Fruit fly (Drosophila melanogaster) whole organism, embryonic: ENCODE measurements around the gene CG13313.

ENCODE experiments used
- BEAF-32 ChIP-seq: fragments of 200-800 bp; sonication (Bioruptor generic); optimal IDR thresholded peaks from 3 replicates; lab custom pipeline; 2017; ENCODE audit warnings: missing biosample characterization, missing genetic modification characterization, mild to moderate bottlenecking, moderate library complexity, missing genetic modification reagents
- CG10654 ChIP-seq: fragments of 200-800 bp; sonication (Bioruptor generic); optimal IDR thresholded peaks from 2 replicates; lab custom pipeline; 2016; ENCODE audit warnings: missing biosample characterization, missing genetic modification characterization
- CG15696 ChIP-seq: fragments of 200-800 bp; sonication (Bioruptor generic); optimal IDR thresholded peaks from 2 replicates; lab custom pipeline; 2019; ENCODE audit warnings: missing biosample characterization, mild to moderate bottlenecking, missing genetic modification characterization, moderate library complexity
- CG16863 ChIP-seq: fragments of 200-800 bp; sonication (Bioruptor generic); optimal IDR thresholded peaks from 3 replicates; lab custom pipeline; 2016; ENCODE audit warnings: missing biosample characterization, missing genetic modification characterization
- CG17802 ChIP-seq: fragments of 200-800 bp; sonication (Bioruptor generic); optimal IDR thresholded peaks from 2 replicates; lab custom pipeline; 2018; ENCODE audit warnings: missing biosample characterization, mild to moderate bottlenecking, missing genetic modification characterization, moderate library complexity
- CG17912 ChIP-seq: fragments of 200-800 bp; sonication (Bioruptor generic); optimal IDR thresholded peaks from 2 replicates; lab custom pipeline; 2018; ENCODE audit warnings: missing biosample characterization, mild to moderate bottlenecking, missing genetic modification characterization
- CG18764 ChIP-seq: fragments of 200-800 bp; sonication (Bioruptor generic); optimal IDR thresholded peaks from 3 replicates; lab custom pipeline; 2016; ENCODE audit warnings: missing biosample characterization, missing genetic modification characterization
- CG2116 ChIP-seq: fragments of 200-800 bp; sonication (Bioruptor generic); optimal IDR thresholded peaks from 3 replicates; lab custom pipeline; 2018; ENCODE audit warnings: missing biosample characterization, mild to moderate bottlenecking, missing genetic modification characterization
- CG31365 ChIP-seq: fragments of 200-800 bp; sonication (Bioruptor generic); optimal IDR thresholded peaks from 2 replicates; lab custom pipeline; 2018; ENCODE audit warnings: missing biosample characterization, mild to moderate bottlenecking, missing genetic modification characterization
- CG31388 ChIP-seq: fragments of 200-800 bp; sonication (Bioruptor generic); optimal IDR thresholded peaks from 2 replicates; lab custom pipeline; 2016; ENCODE audit warnings: missing biosample characterization, missing genetic modification characterization
- CG3847 ChIP-seq: fragments of 200-800 bp; sonication (Bioruptor generic); IDR thresholded peaks from 2 replicates; pipeline ENCODE4 v1.3.6; 2022; ENCODE audit warnings: missing biosample characterization, missing genetic modification characterization
- CG42726 ChIP-seq: fragments of 200-800 bp; sonication (Bioruptor generic); IDR thresholded peaks from 2 replicates; pipeline ENCODE4 v1.3.6; 2022; ENCODE audit warnings: missing biosample characterization, missing genetic modification characterization; ENCODE audit not compliant: partially characterized antibody
- CG5245 ChIP-seq: fragments of 200-800 bp; sonication (Bioruptor generic); optimal IDR thresholded peaks from 3 replicates; lab custom pipeline; 2016; ENCODE audit warnings: missing biosample characterization, missing genetic modification characterization
- CG7745 ChIP-seq: fragments of 200-800 bp; sonication (Bioruptor generic); optimal IDR thresholded peaks from 2 replicates; lab custom pipeline; 2018; ENCODE audit warnings: missing biosample characterization, mild to moderate bottlenecking, missing genetic modification characterization, moderate library complexity
- CG7987 ChIP-seq: fragments of 200-800 bp; sonication (Bioruptor generic); optimal IDR thresholded peaks from 2 replicates; lab custom pipeline; 2018; ENCODE audit warnings: missing biosample characterization, mild to moderate bottlenecking, missing genetic modification characterization, moderate library complexity
- CG8765 ChIP-seq: fragments of 200-800 bp; sonication (Bioruptor generic); IDR thresholded peaks from 2 replicates; pipeline ENCODE4 v1.3.6; 2022; ENCODE audit warnings: missing biosample characterization, missing genetic modification characterization
- CG9797 ChIP-seq: fragments of 200-800 bp; sonication (Bioruptor generic); optimal IDR thresholded peaks from 3 replicates; lab custom pipeline; 2018; ENCODE audit warnings: missing biosample characterization, mild to moderate bottlenecking, missing genetic modification characterization
- CG9817 ChIP-seq: fragments of 200-800 bp; sonication (Bioruptor generic); optimal IDR thresholded peaks from 2 replicates; lab custom pipeline; 2018; ENCODE audit warnings: missing biosample characterization, mild to moderate bottlenecking, missing genetic modification characterization, moderate library complexity
- CG9932 ChIP-seq: fragments of 200-800 bp; sonication (Bioruptor generic); IDR thresholded peaks from 2 replicates; pipeline ENCODE4 v1.3.6; 2022; ENCODE audit warnings: missing biosample characterization, missing genetic modification characterization
- Chrac-16 ChIP-seq: fragments of 200-800 bp; sonication (Bioruptor generic); optimal IDR thresholded peaks from 3 replicates; lab custom pipeline; 2016; ENCODE audit warnings: missing biosample characterization, missing genetic modification characterization
- D19A ChIP-seq: fragments of 200-800 bp; optimal IDR thresholded peaks from 3 replicates; lab custom pipeline; 2019; ENCODE audit warnings: missing biosample characterization, mild to moderate bottlenecking, missing genetic modification characterization, moderate library complexity
- Ets97D ChIP-seq: fragments of 200-800 bp; sonication (Bioruptor generic); optimal IDR thresholded peaks from 3 replicates; lab custom pipeline; 2016; ENCODE audit warnings: missing biosample characterization, missing genetic modification characterization
- Gsc ChIP-seq: fragments of 200-800 bp; sonication (Bioruptor generic); IDR thresholded peaks from 2 replicates; pipeline ENCODE4 v1.3.6; 2022; ENCODE audit warnings: missing biosample characterization, missing genetic modification characterization
- Hand ChIP-seq: fragments of 200-800 bp; sonication (Bioruptor generic); optimal IDR thresholded peaks from 2 replicates; lab custom pipeline; 2017; ENCODE audit warnings: mild to moderate bottlenecking, missing biosample characterization, missing genetic modification reagents, missing genetic modification characterization
- Hr39 ChIP-seq: fragments of >200 bp; optimal IDR thresholded peaks from 2 replicates; lab custom pipeline; 2017
- Mes4 ChIP-seq: fragments of 200-800 bp; sonication (Bioruptor generic); optimal IDR thresholded peaks from 2 replicates; lab custom pipeline; 2016; ENCODE audit warnings: missing biosample characterization, missing genetic modification characterization
- Nf-YC ChIP-seq: fragments of 200-800 bp; optimal IDR thresholded peaks from 3 replicates; lab custom pipeline; 2019; ENCODE audit warnings: missing biosample characterization, mild to moderate bottlenecking, missing genetic modification characterization, moderate library complexity
- Six4 ChIP-seq: fragments of 200-800 bp; sonication (Bioruptor generic); optimal IDR thresholded peaks from 2 replicates; lab custom pipeline; 2016; ENCODE audit warnings: missing biosample characterization, missing genetic modification characterization
- Xbp1 ChIP-seq: fragments of 200-800 bp; sonication (Bioruptor generic); optimal IDR thresholded peaks from 3 replicates; lab custom pipeline; 2016; ENCODE audit warnings: missing biosample characterization, mild to moderate bottlenecking, missing genetic modification characterization
- al ChIP-seq: fragments of 200-800 bp; sonication (Bioruptor generic); IDR thresholded peaks from 2 replicates; pipeline ENCODE4 v1.3.6; 2022; ENCODE audit warnings: missing biosample characterization, missing genetic modification characterization
- ara ChIP-seq: fragments of 200-800 bp; sonication (Bioruptor generic); IDR thresholded peaks from 2 replicates; pipeline ENCODE4 v1.3.6; 2022; ENCODE audit warnings: missing biosample characterization, missing genetic modification characterization
- ase ChIP-seq: fragments of 200-800 bp; sonication (Bioruptor generic); IDR thresholded peaks from 3 replicates; pipeline ENCODE4 v1.3.6; 2022; ENCODE audit warnings: missing biosample characterization, missing genetic modification characterization
- bowl ChIP-seq: fragments of 200-800 bp; sonication (Bioruptor generic); IDR thresholded peaks from 2 replicates; pipeline ENCODE4 v1.3.6; 2022; ENCODE audit warnings: missing biosample characterization, missing genetic modification characterization
- br ChIP-seq: fragments of >200 bp; optimal IDR thresholded peaks from 2 replicates; lab custom pipeline; 2017
- ci ChIP-seq: fragments of 200-800 bp; sonication (Bioruptor generic); IDR thresholded peaks from 3 replicates; pipeline ENCODE4 v1.3.6; 2022; ENCODE audit warnings: missing biosample characterization, missing genetic modification characterization
- dati ChIP-seq: fragments of 200-800 bp; sonication (Bioruptor generic); IDR thresholded peaks from 2 replicates; pipeline ENCODE4 v1.3.6; 2022; ENCODE audit warnings: missing biosample characterization, missing genetic modification characterization
- emc ChIP-seq: fragments of 200-800 bp; sonication (Bioruptor generic); optimal IDR thresholded peaks from 2 replicates; lab custom pipeline; 2016; ENCODE audit warnings: missing biosample characterization, missing genetic modification characterization
- eve ChIP-seq, 2 experiments: fragments of >200 bp; optimal IDR thresholded peaks; 2 replicates each; lab custom pipeline; 2017; ENCODE audit warnings: missing biosample characterization in 2 of 2, missing genetic modification characterization in 2 of 2
- ewg ChIP-seq: fragments of 200-800 bp; sonication (Bioruptor generic); optimal IDR thresholded peaks from 3 replicates; lab custom pipeline; 2017; ENCODE audit warnings: mild to moderate bottlenecking, missing biosample characterization, missing genetic modification reagents, missing genetic modification characterization
- gfzf ChIP-seq: fragments of 200-800 bp; sonication (Bioruptor generic); optimal IDR thresholded peaks from 2 replicates; lab custom pipeline; 2016; ENCODE audit warnings: missing biosample characterization, mild to moderate bottlenecking, missing genetic modification characterization, moderate library complexity
- inv ChIP-seq: fragments of 200-800 bp; sonication (Bioruptor generic); IDR thresholded peaks from 2 replicates; pipeline ENCODE4 v1.3.6; 2022; ENCODE audit warnings: missing biosample characterization, missing genetic modification characterization; ENCODE audit not compliant: partially characterized antibody
- jing ChIP-seq: fragments of 200-800 bp; sonication (Bioruptor generic); optimal IDR thresholded peaks from 2 replicates; lab custom pipeline; 2018; ENCODE audit warnings: missing biosample characterization, mild to moderate bottlenecking, missing genetic modification characterization
- lov ChIP-seq, 2 experiments: fragments of 200-800 bp in 1 of 2; fragments of >200 bp in 1 of 2; sonication (Bioruptor generic) in 1 of 2; IDR thresholded peaks in 1 of 2; optimal IDR thresholded peaks in 1 of 2; 2 replicates in 1 of 2; 3 replicates in 1 of 2; pipeline versions ENCODE4 v1.3.6 to Lab custom; 2017 to 2022; ENCODE audit warnings: missing biosample characterization in 1 of 2, missing genetic modification characterization in 1 of 2
- nerfin-1 ChIP-seq: fragments of 200-800 bp; sonication (Bioruptor generic); optimal IDR thresholded peaks from 3 replicates; lab custom pipeline; 2019; ENCODE audit warnings: missing biosample characterization, mild to moderate bottlenecking, missing genetic modification characterization, moderate library complexity
- psq ChIP-seq: fragments of 200-800 bp; sonication (Bioruptor generic); optimal IDR thresholded peaks from 2 replicates; lab custom pipeline; 2017; ENCODE audit warnings: missing biosample characterization, missing genetic modification characterization
- ranshi ChIP-seq: fragments of 200-800 bp; sonication (Bioruptor generic); IDR thresholded peaks from 2 replicates; pipeline ENCODE4 v1.3.6; 2022; ENCODE audit warnings: missing biosample characterization, missing genetic modification characterization
- schlank ChIP-seq: fragments of 200-800 bp; sonication (Bioruptor generic); optimal IDR thresholded peaks from 2 replicates; lab custom pipeline; 2018; ENCODE audit warnings: missing biosample characterization, mild to moderate bottlenecking, missing genetic modification characterization
- tgo ChIP-seq: fragments of 200-800 bp; sonication (Bioruptor generic); IDR thresholded peaks from 3 replicates; pipeline ENCODE4 v1.3.6; 2022; ENCODE audit warnings: missing biosample characterization, missing genetic modification characterization
- unpg ChIP-seq: fragments of 200-800 bp; sonication (Bioruptor generic); optimal IDR thresholded peaks from 3 replicates; lab custom pipeline; 2018; ENCODE audit warnings: missing biosample characterization, mild to moderate bottlenecking, missing genetic modification characterization, moderate library complexity
- wdn ChIP-seq: fragments of 200-800 bp; sonication (Bioruptor generic); IDR thresholded peaks from 2 replicates; pipeline ENCODE4 v1.3.6; 2022; ENCODE audit warnings: missing biosample characterization, missing genetic modification characterization
- wor ChIP-seq: fragments of 200-800 bp; sonication (Bioruptor generic); IDR thresholded peaks from 2 replicates; pipeline ENCODE4 v1.3.6; 2022; ENCODE audit warnings: missing biosample characterization, missing genetic modification characterization
- zfh1 ChIP-seq: fragments of 200-800 bp; sonication (Bioruptor generic); IDR thresholded peaks from 3 replicates; pipeline ENCODE4 v1.3.6; 2022; ENCODE audit warnings: missing biosample characterization, missing genetic modification characterization

Gene CG13313

DNA sequence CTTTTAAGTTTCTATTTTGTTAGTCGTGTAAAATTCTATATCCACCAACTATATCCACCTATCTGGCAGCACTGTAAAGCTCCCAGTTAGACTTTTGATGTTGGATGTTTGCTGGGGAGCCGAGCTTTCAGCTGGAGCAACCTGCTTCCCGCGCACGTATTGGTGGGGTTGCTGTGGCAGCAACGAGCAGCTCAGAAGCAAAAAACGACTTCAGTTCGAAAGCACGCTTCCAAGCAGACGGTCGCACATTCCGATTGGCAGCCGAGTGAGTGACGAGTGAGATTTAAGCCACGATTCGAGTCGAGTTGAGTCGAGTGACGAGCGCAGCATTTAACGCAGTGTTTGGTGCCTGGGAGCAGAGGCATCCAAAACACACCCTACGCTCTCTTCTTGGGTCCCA lies 46.3 kb upstream of the CG13313 start, which contains the start of the genes Tsp66E and mfr (continued):
- TF ChIP-seq inv (GFP tag; lab: Robert Waterston, UW) (no peak; the same call in 1 of the 2 replicates), al (GFP tag; lab: Robert Waterston, UW) (no peak), Hand (GFP tag; lab: Kevin White, UChicago) (no peak), CG2116 (GFP tag; lab: Kevin White, UChicago) (no peak), BEAF-32 (GFP tag; lab: Kevin White, UChicago) (no peak), lov (optimal IDR thresholded peaks at IDR 0.05; lab: Kevin White, UChicago) (no peak), lov (GFP tag; IDR thresholded peaks at IDR 0.05; lab: Robert Waterston, UW) (peak; percentile 72; the same call in 1 of the 3 replicates), schlank (tag; lab: Kevin White, UChicago) (no peak), CG9932 (GFP tag; lab: Robert Waterston, UW) (peak; percentile 30; the same call in 1 of the 2 replicates), CG3847 (GFP tag; lab: Robert Waterston, UW) (no peak), ci (peak; percentile 74; the same call in 2 of the 3 replicates), Mes4 (no peak), D19A (no peak), Ets97D (GFP tag; lab: Kevin White, UChicago) (no peak), ara (GFP tag; lab: Robert Waterston, UW) (no peak), br (lab: Kevin White, UChicago) (no peak), CG9797 (no peak), CG10654 (GFP tag; lab: Kevin White, UChicago) (no peak), dati (GFP tag; lab: Robert Waterston, UW) (no peak), ranshi (GFP tag; lab: Robert Waterston, UW) (no peak; the same call in 1 of the 2 replicates), zfh1 (GFP tag; lab: Robert Waterston, UW) (peak; percentile 28; the same call in 1 of the 3 replicates), Gsc (GFP tag; lab: Robert Waterston, UW) (no peak), CG42726 (GFP tag; lab: Robert Waterston, UW) (0 out of 2 replicates have a peak, but pooled peaks have one; percentile 16), ase (GFP tag; lab: Robert Waterston, UW) (no peak), Nf-YC (tag; lab: Kevin White, UChicago) (peak; percentile 79), bowl (GFP tag; lab: Robert Waterston, UW) (0 out of 2 replicates have a peak, but pooled peaks have one; percentile 33), unpg (GFP tag; lab: Kevin White, UChicago) (no peak), emc (GFP tag; lab: Kevin White, UChicago) (no peak), eve (GFP tag; optimal IDR thresholded peaks at IDR 0.05; lab: Kevin White, UChicago) (no peak), CG16863 (GFP tag; lab: Kevin White, UChicago) (no peak), CG17912 (no peak), CG15696 (tag; lab: Kevin White, UChicago) (no peak), wdn (no peak), Chrac-16 (GFP tag; lab: Kevin White, UChicago) (no peak), gfzf (no peak), CG31388 (GFP tag; lab: Kevin White, UChicago) (no peak), tgo (GFP tag; lab: Robert Waterston, UW) (no peak), wor (GFP tag; lab: Robert Waterston, UW) (no peak), CG31365 (tag; lab: Kevin White, UChicago) (no peak), ewg (peak; percentile 16), CG5245 (no peak), CG7745 (tag; lab: Kevin White, UChicago) (no peak), CG8765 (GFP tag; lab: Robert Waterston, UW) (no peak; the same call in 1 of the 2 replicates), nerfin-1 (no peak), CG17802 (tag; lab: Kevin White, UChicago) (no peak), jing (GFP tag; lab: Kevin White, UChicago) (no peak), psq (GFP tag; lab: Kevin White, UChicago) (no peak), CG18764 (GFP tag; lab: Kevin White, UChicago) (no peak), CG7987 (GFP tag; lab: Kevin White, UChicago) (no peak), Hr39 (no peak), CG9817 (tag; lab: Kevin White, UChicago) (no peak), Xbp1 (GFP tag; lab: Kevin White, UChicago) (no peak), Six4 (no peak)
